Fruit fly (Drosophila melanogaster) whole organism, embryonic: ENCODE results near the gene Pcmt.
A peak's percentile ranks its signal among the peaks of the same experiment; 100 is the strongest.

Experiments used
- B-H1 ChIP-seq: fragments of 200-800 bp; sonication (Bioruptor generic); IDR thresholded peaks from 3 replicates; pipeline ENCODE4 v1.3.6; 2022; ENCODE audit warnings: missing biosample characterization, missing genetic modification characterization
- CG1024 ChIP-seq: fragments of 200-800 bp; sonication (Bioruptor generic); IDR thresholded peaks from 2 replicates; pipeline ENCODE4 v1.3.6; 2022; ENCODE audit warnings: missing biosample characterization, missing genetic modification characterization
- CG11247 ChIP-seq: fragments of 200-800 bp; sonication (Bioruptor generic); IDR thresholded peaks from 2 replicates; pipeline ENCODE4 v1.3.6; 2022; ENCODE audit warnings: missing biosample characterization, missing genetic modification characterization
- CG12155 ChIP-seq: fragments of 200-800 bp; sonication (Bioruptor generic); optimal IDR thresholded peaks from 3 replicates; lab custom pipeline; 2016; ENCODE audit warnings: missing biosample characterization, missing genetic modification characterization
- CG1233 ChIP-seq: fragments of 200-800 bp; sonication (Bioruptor generic); optimal IDR thresholded peaks from 4 replicates; lab custom pipeline; 2018; ENCODE audit warnings: missing biosample characterization, mild to moderate bottlenecking, missing genetic modification characterization
- CG15479 ChIP-seq: fragments of 200-800 bp; sonication (Bioruptor generic); optimal IDR thresholded peaks from 3 replicates; lab custom pipeline; 2019; ENCODE audit warnings: missing biosample characterization, mild to moderate bottlenecking, missing genetic modification characterization, moderate library complexity
- CG1602 ChIP-seq: fragments of 200-800 bp; sonication (Bioruptor generic); optimal IDR thresholded peaks from 3 replicates; lab custom pipeline; 2016; ENCODE audit warnings: missing biosample characterization, missing genetic modification characterization
- CG17612 ChIP-seq: fragments of 200-800 bp; sonication (Bioruptor generic); IDR thresholded peaks from 2 replicates; pipeline ENCODE4 v1.3.6; 2022; ENCODE audit warnings: missing biosample characterization, missing genetic modification characterization
- CG17912 ChIP-seq: fragments of 200-800 bp; sonication (Bioruptor generic); optimal IDR thresholded peaks from 2 replicates; lab custom pipeline; 2018; ENCODE audit warnings: missing biosample characterization, mild to moderate bottlenecking, missing genetic modification characterization
- CG2712 ChIP-seq: fragments of 200-800 bp; optimal IDR thresholded peaks from 3 replicates; lab custom pipeline; 2019; ENCODE audit warnings: missing biosample characterization, mild to moderate bottlenecking, missing genetic modification characterization, moderate library complexity
- CG31224 ChIP-seq: fragments of 200-800 bp; sonication (Bioruptor generic); IDR thresholded peaks from 2 replicates; pipeline ENCODE4 v1.3.6; 2022; ENCODE audit warnings: missing biosample characterization, missing genetic modification characterization
- CG31365 ChIP-seq: fragments of 200-800 bp; sonication (Bioruptor generic); optimal IDR thresholded peaks from 2 replicates; lab custom pipeline; 2018; ENCODE audit warnings: missing biosample characterization, mild to moderate bottlenecking, missing genetic modification characterization
- CG3726 ChIP-seq: fragments of 200-800 bp; sonication (Bioruptor generic); IDR thresholded peaks from 3 replicates; pipeline ENCODE4, ENCODE4 v1.3.6; 2022; ENCODE audit warnings: missing biosample characterization, missing genetic modification characterization
- CG5245 ChIP-seq: fragments of 200-800 bp; sonication (Bioruptor generic); optimal IDR thresholded peaks from 3 replicates; lab custom pipeline; 2016; ENCODE audit warnings: missing biosample characterization, missing genetic modification characterization
- CG6689 ChIP-seq: fragments of 200-800 bp; sonication (Bioruptor generic); IDR thresholded peaks from 2 replicates; pipeline ENCODE4 v1.3.6; 2022; ENCODE audit warnings: missing biosample characterization, missing genetic modification characterization
- CG7963 ChIP-seq: fragments of 200-800 bp; sonication (Bioruptor generic); IDR thresholded peaks from 3 replicates; pipeline ENCODE4 v1.3.6; 2022; ENCODE audit warnings: missing biosample characterization, missing genetic modification characterization; ENCODE audit not compliant: partially characterized antibody
- CG8290 ChIP-seq, 3 experiments: fragments of 200-800 bp; sonication (Bioruptor generic); optimal IDR thresholded peaks; 2 replicates each; lab custom pipeline; 2016 to 2019; ENCODE audit warnings: missing biosample characterization in 3 of 3, missing genetic modification characterization in 3 of 3, mild to moderate bottlenecking in 2 of 3, moderate library complexity in 1 of 3
- CG8924 ChIP-seq: fragments of 200-800 bp; optimal IDR thresholded peaks from 3 replicates; lab custom pipeline; 2019; ENCODE audit warnings: missing biosample characterization, mild to moderate bottlenecking, missing genetic modification characterization, moderate library complexity
- Camta ChIP-seq: fragments of 200-800 bp; sonication (Bioruptor generic); optimal IDR thresholded peaks from 2 replicates; lab custom pipeline; 2016; ENCODE audit warnings: missing biosample characterization, missing genetic modification characterization
- Dip2 ChIP-seq: fragments of 200-800 bp; sonication (Bioruptor generic); IDR thresholded peaks from 2 replicates; pipeline ENCODE4 v1.3.6; 2022; ENCODE audit warnings: missing biosample characterization, missing genetic modification characterization
- HmgD ChIP-seq: fragments of 200-800 bp; sonication (Bioruptor generic); optimal IDR thresholded peaks from 3 replicates; lab custom pipeline; 2016; ENCODE audit warnings: missing biosample characterization, missing genetic modification characterization
- Hmx ChIP-seq: fragments of 200-800 bp; sonication (Bioruptor generic); optimal IDR thresholded peaks from 2 replicates; lab custom pipeline; 2016; ENCODE audit warnings: missing biosample characterization, missing genetic modification characterization
- Hr3 ChIP-seq: fragments of 200-800 bp; sonication (Bioruptor generic); optimal IDR thresholded peaks from 3 replicates; lab custom pipeline; 2016; ENCODE audit warnings: missing biosample characterization, missing genetic modification characterization
- Hsf ChIP-seq: fragments of 200-800 bp; sonication (Bioruptor generic); optimal IDR thresholded peaks from 3 replicates; lab custom pipeline; 2016; ENCODE audit warnings: missing biosample characterization, missing genetic modification characterization
- MTF-1 ChIP-seq: fragments of 200-800 bp; sonication (Bioruptor generic); optimal IDR thresholded peaks from 2 replicates; lab custom pipeline; 2018; ENCODE audit warnings: missing biosample characterization, mild to moderate bottlenecking, missing genetic modification characterization, borderline replicate concordance
- Med ChIP-seq: fragments of 200-800 bp; sonication (Bioruptor generic); peaks from one replicate; lab custom pipeline; 2016; ENCODE audit warnings: missing biosample characterization, missing genetic modification characterization, mild to moderate bottlenecking, inconsistent platforms, moderate library complexity
- Nf-YB ChIP-seq: fragments of 200-800 bp; sonication (Bioruptor generic); optimal IDR thresholded peaks from 3 replicates; lab custom pipeline; 2019; ENCODE audit warnings: missing biosample characterization, mild to moderate bottlenecking, missing genetic modification characterization, moderate library complexity
- Optix ChIP-seq: fragments of 200-800 bp; sonication (Bioruptor generic); IDR thresholded peaks from 3 replicates; pipeline ENCODE4 v1.3.6; 2022; ENCODE audit warnings: missing biosample characterization, missing genetic modification characterization
- Ravus ChIP-seq: fragments of 200-800 bp; sonication (Bioruptor generic); IDR thresholded peaks from 2 replicates; pipeline ENCODE4 v1.3.6; 2022; ENCODE audit warnings: missing biosample characterization, missing genetic modification characterization
- Trl ChIP-seq, 3 experiments: fragments of >200 bp in 2 of 3; fragments of 200-800 bp in 1 of 3; sonication (Bioruptor generic) in 1 of 3; optimal IDR thresholded peaks; 2 replicates in 1 of 3; 3 replicates in 2 of 3; lab custom pipeline; 2016 to 2017; ENCODE audit warnings: missing biosample characterization in 1 of 3, missing genetic modification characterization in 1 of 3
- YL-1 ChIP-seq: fragments of 200-800 bp; sonication (Bioruptor generic); optimal IDR thresholded peaks from 3 replicates; lab custom pipeline; 2017; ENCODE audit warnings: missing biosample characterization, mild to moderate bottlenecking, missing genetic modification characterization
- abd-A ChIP-seq: fragments of 200-800 bp; sonication (Bioruptor generic); optimal IDR thresholded peaks from 3 replicates; lab custom pipeline; 2019; ENCODE audit warnings: missing biosample characterization, mild to moderate bottlenecking, missing genetic modification characterization, moderate library complexity
- az2 ChIP-seq: fragments of 200-800 bp; sonication (Bioruptor generic); optimal IDR thresholded peaks from 3 replicates; lab custom pipeline; 2016; ENCODE audit warnings: missing biosample characterization, missing genetic modification characterization
- br ChIP-seq: fragments of >200 bp; optimal IDR thresholded peaks from 2 replicates; lab custom pipeline; 2017
- btn ChIP-seq: fragments of 200-800 bp; sonication (Bioruptor generic); optimal IDR thresholded peaks from 2 replicates; lab custom pipeline; 2016; ENCODE audit warnings: missing biosample characterization, missing genetic modification characterization
- chn ChIP-seq: fragments of 200-800 bp; sonication (Bioruptor generic); optimal IDR thresholded peaks from 2 replicates; lab custom pipeline; 2016; ENCODE audit warnings: missing biosample characterization, missing genetic modification characterization
- dati ChIP-seq: fragments of 200-800 bp; sonication (Bioruptor generic); IDR thresholded peaks from 2 replicates; pipeline ENCODE4 v1.3.6; 2022; ENCODE audit warnings: missing biosample characterization, missing genetic modification characterization
- disco-r ChIP-seq: fragments of 200-800 bp; sonication (Bioruptor generic); optimal IDR thresholded peaks from 2 replicates; lab custom pipeline; 2016; ENCODE audit warnings: missing biosample characterization, missing genetic modification characterization
- emc ChIP-seq: fragments of 200-800 bp; sonication (Bioruptor generic); optimal IDR thresholded peaks from 2 replicates; lab custom pipeline; 2016; ENCODE audit warnings: missing biosample characterization, missing genetic modification characterization
- eyg ChIP-seq: fragments of 200-800 bp; sonication (Bioruptor generic); optimal IDR thresholded peaks from 3 replicates; lab custom pipeline; 2016; ENCODE audit warnings: missing biosample characterization, missing genetic modification characterization
- fd102C ChIP-seq: fragments of 200-800 bp; sonication (Bioruptor generic); optimal IDR thresholded peaks from 2 replicates; lab custom pipeline; 2018; ENCODE audit warnings: missing biosample characterization, mild to moderate bottlenecking, missing genetic modification characterization, moderate library complexity
- ftz-f1 ChIP-seq: fragments of 200-800 bp; sonication (Bioruptor generic); optimal IDR thresholded peaks from 2 replicates; lab custom pipeline; 2016; ENCODE audit warnings: missing biosample characterization, missing genetic modification characterization
- grn ChIP-seq: fragments of 200-800 bp; sonication (Bioruptor generic); optimal IDR thresholded peaks from 3 replicates; lab custom pipeline; 2017; ENCODE audit warnings: missing biosample characterization, missing genetic modification characterization
- luna ChIP-seq: fragments of 200-800 bp; sonication (Bioruptor generic); optimal IDR thresholded peaks from 2 replicates; lab custom pipeline; 2016; ENCODE audit warnings: missing biosample characterization, missing genetic modification characterization
- mld ChIP-seq: fragments of 200-800 bp; sonication (Bioruptor generic); IDR thresholded peaks from 3 replicates; pipeline ENCODE4 v1.3.6; 2022; ENCODE audit warnings: missing biosample characterization, missing genetic modification characterization; ENCODE audit not compliant: partially characterized antibody
- nerfin-2 ChIP-seq: fragments of 200-800 bp; sonication (Bioruptor generic); IDR thresholded peaks from 2 replicates; pipeline ENCODE4 v1.3.6; 2022; ENCODE audit warnings: missing biosample characterization, missing genetic modification characterization; ENCODE audit not compliant: partially characterized antibody
- pnt ChIP-seq: fragments of 200-800 bp; sonication (Bioruptor generic); optimal IDR thresholded peaks from 3 replicates; lab custom pipeline; 2016; ENCODE audit warnings: missing biosample characterization, missing genetic modification characterization
- pum ChIP-seq: fragments of 200-800 bp; sonication (Bioruptor generic); optimal IDR thresholded peaks from 2 replicates; lab custom pipeline; 2016; ENCODE audit warnings: missing biosample characterization, missing genetic modification characterization
- row ChIP-seq: fragments of 200-800 bp; sonication (Bioruptor generic); IDR thresholded peaks from 3 replicates; pipeline ENCODE4 v1.3.6; 2022; ENCODE audit warnings: missing biosample characterization, missing genetic modification characterization
- trem ChIP-seq: fragments of 200-800 bp; optimal IDR thresholded peaks from 3 replicates; lab custom pipeline; 2019; ENCODE audit warnings: missing biosample characterization, mild to moderate bottlenecking, missing genetic modification characterization, moderate library complexity
- trh ChIP-seq: fragments of 200-800 bp; sonication (Bioruptor generic); optimal IDR thresholded peaks from 2 replicates; lab custom pipeline; 2016; ENCODE audit warnings: missing biosample characterization, missing genetic modification characterization
- wek ChIP-seq: fragments of 200-800 bp; sonication (Bioruptor generic); optimal IDR thresholded peaks from 3 replicates; lab custom pipeline; 2018; ENCODE audit warnings: missing biosample characterization, mild to moderate bottlenecking, missing genetic modification characterization, moderate library complexity

Gene Pcmt

DNA sequence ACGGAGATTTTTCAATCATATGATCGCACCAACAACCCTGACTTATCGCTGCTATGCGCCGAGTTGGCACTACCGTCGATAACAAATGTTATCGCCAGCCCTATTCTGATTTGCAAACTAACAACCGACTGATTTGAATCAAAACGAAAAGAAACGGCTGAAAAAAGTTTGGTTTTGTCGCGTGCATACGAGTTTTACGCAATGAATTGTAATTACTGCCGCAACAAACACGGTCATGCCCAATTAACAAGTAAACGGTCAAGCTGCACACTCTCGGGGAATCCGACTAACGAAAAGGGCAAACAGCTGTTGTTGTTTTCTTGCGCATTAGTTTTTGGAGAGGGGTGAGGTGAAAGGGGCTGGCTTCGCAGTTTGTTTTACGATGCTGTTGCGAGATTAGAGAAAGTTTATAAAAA, 10.7 kb upstream of the Pcmt start, which contains the start of the genes CG14671 and CG12746 (continued):
- no peak for TF ChIP-seq Dip2 (GFP tag; lab: Robert Waterston, UW)
- TF ChIP-seq CG1602 (GFP tag; lab: Kevin White, UChicago), result no peak
- no peak for TF ChIP-seq Ravus (GFP tag; lab: Robert Waterston, UW)
- TF ChIP-seq YL-1 (GFP tag; lab: Kevin White, UChicago), result peak; percentile 38
- no peak for TF ChIP-seq ftz-f1 (GFP tag; lab: Kevin White, UChicago)
- TF ChIP-seq pnt (GFP tag; lab: Kevin White, UChicago), result no peak
- peak; percentile 39 for TF ChIP-seq CG2712 (tag; lab: Kevin White, UChicago)
- peak; percentile 44 for TF ChIP-seq grn
- TF ChIP-seq br (lab: Kevin White, UChicago), result no peak
- TF ChIP-seq nerfin-2 (GFP tag; lab: Robert Waterston, UW), result peak; percentile 36; the same call in 1 of the 2 replicates
- TF ChIP-seq CG31224 (GFP tag; lab: Robert Waterston, UW), result no peak
- TF ChIP-seq eyg (GFP tag; lab: Kevin White, UChicago), result no peak
- TF ChIP-seq trh, result no peak
- TF ChIP-seq Hr3 (GFP tag; lab: Kevin White, UChicago), result no peak
- TF ChIP-seq CG12155 (GFP tag; lab: Kevin White, UChicago), result no peak
- TF ChIP-seq Trl (optimal IDR thresholded peaks at IDR 0.05; lab: Kevin White, UChicago), result no peak
- TF ChIP-seq Trl (GFP tag; optimal IDR thresholded peaks at IDR 0.05; lab: Kevin White, UChicago), result no peak
- TF ChIP-seq emc, result no peak
- TF ChIP-seq az2 (GFP tag; lab: Kevin White, UChicago), result no peak
- no peak for TF ChIP-seq HmgD (GFP tag; lab: Kevin White, UChicago)
- TF ChIP-seq Med (GFP tag; lab: Kevin White, UChicago), result no peak
- TF ChIP-seq mld (GFP tag; lab: Robert Waterston, UW), result no peak
- no peak for TF ChIP-seq luna
- TF ChIP-seq CG11247 (GFP tag; lab: Robert Waterston, UW), result no peak
- peak; percentile 99 for TF ChIP-seq trem (tag; lab: Kevin White, UChicago)
- TF ChIP-seq row (GFP tag; lab: Robert Waterston, UW), result 0 out of 3 replicates have a peak, but pooled peaks have one; percentile 17
- TF ChIP-seq wek, result no peak
- TF ChIP-seq CG3726, result no peak
- TF ChIP-seq CG17912, result no peak
- TF ChIP-seq CG17612, result no peak
- no peak for TF ChIP-seq CG8290 (GFP tag; optimal IDR thresholded peaks at IDR 0.05; lab: Kevin White, UChicago)
- no peak for TF ChIP-seq CG8290 (tag; optimal IDR thresholded peaks at IDR 0.05; lab: Kevin White, UChicago)
- TF ChIP-seq dati, result no peak
- TF ChIP-seq Hmx, result no peak
- no peak for TF ChIP-seq CG8924 (tag; lab: Kevin White, UChicago)
- no peak for TF ChIP-seq disco-r
- no peak for TF ChIP-seq Optix (GFP tag; lab: Robert Waterston, UW)
- peak; percentile 57 for TF ChIP-seq CG15479
- TF ChIP-seq Nf-YB (GFP tag; lab: Kevin White, UChicago), result no peak
- TF ChIP-seq chn (GFP tag; lab: Kevin White, UChicago), result no peak
- no peak for TF ChIP-seq CG31365 (tag; lab: Kevin White, UChicago)
- no peak for TF ChIP-seq CG1024 (GFP tag; lab: Robert Waterston, UW)
- no peak for TF ChIP-seq CG6689 (GFP tag; lab: Robert Waterston, UW)
- TF ChIP-seq Hsf (GFP tag; lab: Kevin White, UChicago), result no peak
- TF ChIP-seq fd102C (GFP tag; lab: Kevin White, UChicago), result no peak
- no peak for TF ChIP-seq btn
- no peak for TF ChIP-seq abd-A
- TF ChIP-seq MTF-1 (GFP tag; lab: Kevin White, UChicago), result no peak
- no peak for TF ChIP-seq B-H1 (GFP tag; lab: Robert Waterston, UW)
- TF ChIP-seq CG7963 (GFP tag; lab: Robert Waterston, UW), result no peak
- TF ChIP-seq CG5245 (GFP tag; lab: Kevin White, UChicago), result no peak
- no peak for TF ChIP-seq Camta
- TF ChIP-seq pum (GFP tag; lab: Kevin White, UChicago), result no peak
- TF ChIP-seq CG1233 (GFP tag; lab: Kevin White, UChicago), result no peak
